Fruit fly (Drosophila melanogaster) whole organism, embryonic: Measurements from ENCODE around the gene kibra.

Source experiments
- B-H1 ChIP-seq: fragments of 200-800 bp; sonication (Bioruptor generic); IDR thresholded peaks from 3 replicates; pipeline ENCODE4 v1.3.6; 2022; ENCODE audit warnings: missing biosample characterization, missing genetic modification characterization
- Blimp-1 ChIP-seq: fragments of 200-800 bp; sonication (Bioruptor generic); optimal IDR thresholded peaks from 3 replicates; lab custom pipeline; 2018; ENCODE audit warnings: missing biosample characterization, missing genetic modification characterization, mild to moderate bottlenecking, moderate library complexity, missing genetic modification reagents
- Bteb2 ChIP-seq: fragments of 200-800 bp; sonication (Bioruptor generic); optimal IDR thresholded peaks from 2 replicates; lab custom pipeline; 2016; ENCODE audit warnings: missing biosample characterization, missing genetic modification characterization
- CG10543 ChIP-seq: fragments of 200-800 bp; sonication (Bioruptor generic); optimal IDR thresholded peaks from 3 replicates; lab custom pipeline; 2017; ENCODE audit warnings: missing biosample characterization, mild to moderate bottlenecking, missing genetic modification characterization, moderate library complexity
- CG14860 ChIP-seq: fragments of 200-800 bp; sonication (Bioruptor generic); IDR thresholded peaks from 3 replicates; pipeline ENCODE4 v1.3.6; 2022; ENCODE audit warnings: missing biosample characterization, missing genetic modification characterization; ENCODE audit not compliant: partially characterized antibody
- CG17328 ChIP-seq: fragments of 200-800 bp; sonication (Bioruptor generic); IDR thresholded peaks from 2 replicates; pipeline ENCODE4 v1.3.6; 2022; ENCODE audit warnings: missing biosample characterization, missing genetic modification characterization
- CG17802 ChIP-seq: fragments of 200-800 bp; sonication (Bioruptor generic); optimal IDR thresholded peaks from 2 replicates; lab custom pipeline; 2018; ENCODE audit warnings: missing biosample characterization, mild to moderate bottlenecking, missing genetic modification characterization, moderate library complexity
- CG1832 ChIP-seq: fragments of 200-800 bp; sonication (Bioruptor generic); optimal IDR thresholded peaks from 2 replicates; lab custom pipeline; 2017; ENCODE audit warnings: missing biosample characterization, mild to moderate bottlenecking, missing genetic modification characterization, inconsistent platforms
- CG18599 ChIP-seq: fragments of 200-800 bp; sonication (Bioruptor generic); optimal IDR thresholded peaks from 3 replicates; lab custom pipeline; 2017; ENCODE audit warnings: missing biosample characterization, missing genetic modification characterization, mild to moderate bottlenecking, moderate library complexity, missing genetic modification reagents
- CG2129 ChIP-seq: fragments of 200-800 bp; sonication (Bioruptor generic); IDR thresholded peaks from 2 replicates; pipeline ENCODE4 v1.3.6; 2022; ENCODE audit warnings: missing biosample characterization, missing genetic modification characterization; ENCODE audit not compliant: partially characterized antibody
- CG43689 ChIP-seq: fragments of 200-800 bp; sonication (Bioruptor generic); IDR thresholded peaks from 2 replicates; pipeline ENCODE4 v1.3.6; 2022; ENCODE audit warnings: missing biosample characterization, missing genetic modification characterization
- CG4424 ChIP-seq: fragments of 200-800 bp; sonication (Bioruptor generic); optimal IDR thresholded peaks from 3 replicates; lab custom pipeline; 2016; ENCODE audit warnings: missing biosample characterization, missing genetic modification characterization
- CG4617 ChIP-seq: fragments of 200-800 bp; sonication (Bioruptor generic); optimal IDR thresholded peaks from 3 replicates; lab custom pipeline; 2016; ENCODE audit warnings: missing biosample characterization, missing genetic modification characterization, borderline replicate concordance
- CG8290 ChIP-seq, 3 experiments: fragments of 200-800 bp; sonication (Bioruptor generic); optimal IDR thresholded peaks; 2 replicates each; lab custom pipeline; 2016 to 2019; ENCODE audit warnings: missing biosample characterization in 3 of 3, missing genetic modification characterization in 3 of 3, mild to moderate bottlenecking in 2 of 3, moderate library complexity in 1 of 3
- CG8944 ChIP-seq: fragments of 200-800 bp; sonication (Bioruptor generic); optimal IDR thresholded peaks from 3 replicates; lab custom pipeline; 2016; ENCODE audit warnings: missing biosample characterization, missing genetic modification characterization
- CG9609 ChIP-seq: fragments of 200-800 bp; sonication (Bioruptor generic); optimal IDR thresholded peaks from 3 replicates; lab custom pipeline; 2016; ENCODE audit warnings: missing biosample characterization, missing genetic modification characterization
- CG9797 ChIP-seq: fragments of 200-800 bp; sonication (Bioruptor generic); optimal IDR thresholded peaks from 3 replicates; lab custom pipeline; 2018; ENCODE audit warnings: missing biosample characterization, mild to moderate bottlenecking, missing genetic modification characterization
- CHES-1-like ChIP-seq: fragments of 200-800 bp; sonication (Bioruptor generic); optimal IDR thresholded peaks from 2 replicates; lab custom pipeline; 2016; ENCODE audit warnings: missing biosample characterization, missing genetic modification characterization
- GATAe ChIP-seq: fragments of 200-800 bp; sonication (Bioruptor generic); conservative IDR thresholded peaks from 2 replicates; pipeline ENCODE4 v1.3.6; 2022; ENCODE audit warnings: missing biosample characterization, missing genetic modification characterization
- H15 ChIP-seq: fragments of 200-800 bp; sonication (Bioruptor generic); IDR thresholded peaks from 3 replicates; pipeline ENCODE4 v1.3.6; 2022; ENCODE audit warnings: missing biosample characterization, missing genetic modification characterization
- HLH4C ChIP-seq: fragments of 200-800 bp; sonication (Bioruptor generic); IDR thresholded peaks from 3 replicates; pipeline ENCODE4 v1.3.6; 2022; ENCODE audit warnings: missing biosample characterization, missing genetic modification characterization; ENCODE audit not compliant: partially characterized antibody
- HLH54F ChIP-seq: fragments of 200-800 bp; sonication (Bioruptor generic); optimal IDR thresholded peaks from 3 replicates; lab custom pipeline; 2016; ENCODE audit warnings: missing biosample characterization, missing genetic modification characterization
- Lhr ChIP-seq: fragments of 200-800 bp; sonication (Bioruptor generic); optimal IDR thresholded peaks from 3 replicates; lab custom pipeline; 2017; ENCODE audit warnings: mild to moderate bottlenecking, missing biosample characterization, missing genetic modification reagents, missing genetic modification characterization
- NK7.1 ChIP-seq: fragments of 200-800 bp; sonication (Bioruptor generic); optimal IDR thresholded peaks from 3 replicates; lab custom pipeline; 2016; ENCODE audit warnings: missing biosample characterization, missing genetic modification characterization
- Oaz ChIP-seq: fragments of 200-800 bp; sonication (Bioruptor generic); IDR thresholded peaks from 2 replicates; pipeline ENCODE4 v1.3.6; 2022; ENCODE audit warnings: missing biosample characterization, missing genetic modification characterization
- Six4 ChIP-seq: fragments of 200-800 bp; sonication (Bioruptor generic); optimal IDR thresholded peaks from 2 replicates; lab custom pipeline; 2016; ENCODE audit warnings: missing biosample characterization, missing genetic modification characterization
- Spps ChIP-seq: fragments of 200-800 bp; sonication (Bioruptor generic); optimal IDR thresholded peaks from 2 replicates; lab custom pipeline; 2018; ENCODE audit warnings: missing biosample characterization, mild to moderate bottlenecking, missing genetic modification characterization
- Xbp1 ChIP-seq: fragments of 200-800 bp; sonication (Bioruptor generic); optimal IDR thresholded peaks from 3 replicates; lab custom pipeline; 2016; ENCODE audit warnings: missing biosample characterization, mild to moderate bottlenecking, missing genetic modification characterization
- bowl ChIP-seq: fragments of 200-800 bp; sonication (Bioruptor generic); IDR thresholded peaks from 2 replicates; pipeline ENCODE4 v1.3.6; 2022; ENCODE audit warnings: missing biosample characterization, missing genetic modification characterization
- bsh ChIP-seq, 2 experiments: fragments of 200-800 bp; sonication (Bioruptor generic); optimal IDR thresholded peaks; 2 replicates each; lab custom pipeline; 2017 to 2018; ENCODE audit warnings: mild to moderate bottlenecking in 2 of 2, missing biosample characterization in 2 of 2, missing genetic modification characterization in 2 of 2, moderate library complexity in 1 of 2
- croc ChIP-seq: fragments of 200-800 bp; sonication (Bioruptor generic); conservative IDR thresholded peaks from 3 replicates; pipeline ENCODE4 v1.3.6; 2022; ENCODE audit warnings: missing biosample characterization, missing genetic modification characterization
- dan ChIP-seq: fragments of 200-800 bp; sonication (Bioruptor generic); IDR thresholded peaks from 2 replicates; pipeline ENCODE4 v1.3.6; 2022; ENCODE audit warnings: missing biosample characterization, missing genetic modification characterization
- dmrt11E ChIP-seq: fragments of 200-800 bp; sonication (Bioruptor generic); optimal IDR thresholded peaks from 3 replicates; lab custom pipeline; 2018; ENCODE audit warnings: missing biosample characterization, mild to moderate bottlenecking, missing genetic modification characterization, moderate library complexity
- eve ChIP-seq, 2 experiments: fragments of >200 bp; optimal IDR thresholded peaks; 2 replicates each; lab custom pipeline; 2017; ENCODE audit warnings: missing biosample characterization in 2 of 2, missing genetic modification characterization in 2 of 2
- fd3F ChIP-seq: fragments of 200-800 bp; sonication (Bioruptor generic); optimal IDR thresholded peaks from 2 replicates; lab custom pipeline; 2018; ENCODE audit warnings: missing biosample characterization, mild to moderate bottlenecking, missing genetic modification characterization, moderate library complexity
- grau ChIP-seq: fragments of 200-800 bp; optimal IDR thresholded peaks from 3 replicates; lab custom pipeline; 2019; ENCODE audit warnings: missing biosample characterization, mild to moderate bottlenecking, missing genetic modification characterization, moderate library complexity
- hth ChIP-seq: fragments of >200 bp; optimal IDR thresholded peaks from 2 replicates; lab custom pipeline; 2017; ENCODE audit warnings: inconsistent platforms
- ind ChIP-seq: fragments of 200-800 bp; sonication (Bioruptor generic); optimal IDR thresholded peaks from 3 replicates; lab custom pipeline; 2016; ENCODE audit warnings: missing biosample characterization, missing genetic modification characterization
- jumu ChIP-seq: fragments of 200-800 bp; sonication (Bioruptor generic); optimal IDR thresholded peaks from 3 replicates; lab custom pipeline; 2016; ENCODE audit warnings: missing biosample characterization, missing genetic modification characterization
- ken ChIP-seq: fragments of 200-800 bp; sonication (Bioruptor generic); IDR thresholded peaks from 3 replicates; pipeline ENCODE4 v1.3.6; 2022; ENCODE audit warnings: missing biosample characterization, missing genetic modification characterization
- lilli ChIP-seq: fragments of 200-800 bp; sonication (Bioruptor generic); optimal IDR thresholded peaks from 3 replicates; lab custom pipeline; 2016; ENCODE audit warnings: missing biosample characterization, missing genetic modification characterization
- pho ChIP-seq: fragments of 200-800 bp; sonication (Bioruptor generic); optimal IDR thresholded peaks from 2 replicates; lab custom pipeline; 2016; ENCODE audit warnings: missing biosample characterization, missing genetic modification characterization
- sd ChIP-seq: fragments of 200-800 bp; sonication (Bioruptor generic); optimal IDR thresholded peaks from 3 replicates; lab custom pipeline; 2018; ENCODE audit warnings: missing biosample characterization, mild to moderate bottlenecking, missing genetic modification characterization, moderate library complexity
- sisA ChIP-seq: fragments of 200-800 bp; sonication (Bioruptor generic); IDR thresholded peaks from 2 replicates; pipeline ENCODE4 v1.3.6; 2022; ENCODE audit warnings: missing biosample characterization, missing genetic modification characterization
- sob ChIP-seq: fragments of 200-800 bp; sonication (Bioruptor generic); IDR thresholded peaks from 2 replicates; pipeline ENCODE4 v1.3.6; 2022; ENCODE audit warnings: missing biosample characterization, missing genetic modification characterization
- sr ChIP-seq: fragments of 200-800 bp; sonication (Bioruptor generic); IDR thresholded peaks from 3 replicates; pipeline ENCODE4 v1.3.6; 2022; ENCODE audit warnings: missing biosample characterization, missing genetic modification characterization
- toy ChIP-seq: fragments of 200-800 bp; sonication (Bioruptor generic); IDR thresholded peaks from 2 replicates; pipeline ENCODE4 v1.3.6; 2022; ENCODE audit warnings: missing biosample characterization, missing genetic modification characterization
- wdn ChIP-seq: fragments of 200-800 bp; sonication (Bioruptor generic); IDR thresholded peaks from 2 replicates; pipeline ENCODE4 v1.3.6; 2022; ENCODE audit warnings: missing biosample characterization, missing genetic modification characterization
- zfh1 ChIP-seq: fragments of 200-800 bp; sonication (Bioruptor generic); IDR thresholded peaks from 3 replicates; pipeline ENCODE4 v1.3.6; 2022; ENCODE audit warnings: missing biosample characterization, missing genetic modification characterization

kibra gene

dm6 chr3R:14741192-14741915, 17.3 kb upstream of the kibra start, which contains the start of the genes eff and jvl (continued):
- TF ChIP-seq wdn (GFP tag; lab: Robert Waterston, UW) (no peak), bowl (GFP tag; lab: Robert Waterston, UW) (no peak), CG14860 (GFP tag; lab: Robert Waterston, UW) (peak; percentile 92), CG4424 (GFP tag; lab: Kevin White, UChicago) (peak; percentile 45), sr (GFP tag; lab: Robert Waterston, UW) (no peak), croc (GFP tag; lab: Robert Waterston, UW) (no peak), NK7.1 (GFP tag; lab: Kevin White, UChicago) (no peak), dmrt11E (tag; lab: Kevin White, UChicago) (no peak), sd (tag; lab: Kevin White, UChicago) (peak; percentile 47), jumu (no peak), CG10543 (GFP tag; lab: Kevin White, UChicago) (no peak), hth (lab: Kevin White, UChicago) (no peak), HLH4C (peak; percentile 94), bsh (GFP tag; optimal IDR thresholded peaks at IDR 0.05; lab: Kevin White, UChicago) (peak in 1 of 2 experiments; percentile 24), Lhr (GFP tag; lab: Kevin White, UChicago) (peak; percentile 33), fd3F (GFP tag; lab: Kevin White, UChicago) (no peak), pho (GFP tag; lab: Kevin White, UChicago) (peak; percentile 9), sob (GFP tag; lab: Robert Waterston, UW) (peak; percentile 50; the same call in 1 of the 2 replicates), dan (GFP tag; lab: Robert Waterston, UW) (no peak), CG8290 (GFP tag; optimal IDR thresholded peaks at IDR 0.05; lab: Kevin White, UChicago) (peak; percentile 15), CG8290 (tag; optimal IDR thresholded peaks at IDR 0.05; lab: Kevin White, UChicago) (peak in 1 of 2 experiments; percentile 55), Blimp-1 (peak; percentile 28), toy (no peak), CG17802 (no peak), eve (GFP tag; optimal IDR thresholded peaks at IDR 0.05; lab: Kevin White, UChicago) (peak in 1 of 2 experiments; percentile 79), CG43689 (no peak), zfh1 (GFP tag; lab: Robert Waterston, UW) (no peak), Xbp1 (GFP tag; lab: Kevin White, UChicago) (peak; percentile 44), lilli (GFP tag; lab: Kevin White, UChicago) (peak; percentile 76), ind (peak; percentile 24), CG8944 (GFP tag; lab: Kevin White, UChicago) (peak; percentile 2), H15 (no peak), B-H1 (no peak), HLH54F (GFP tag; lab: Kevin White, UChicago) (peak; percentile 52), Bteb2 (peak; percentile 56), CG2129 (GFP tag; lab: Robert Waterston, UW) (peak; percentile 98), CG4617 (peak; percentile 83), Six4 (GFP tag; lab: Kevin White, UChicago) (peak; percentile 12), sisA (GFP tag; lab: Robert Waterston, UW) (peak; percentile 44), CG18599 (GFP tag; lab: Kevin White, UChicago) (no peak), CG9797 (peak; percentile 38), grau (tag; lab: Kevin White, UChicago) (peak; percentile 6), CG9609 (no peak), Oaz (GFP tag; lab: Robert Waterston, UW) (no peak), ken (peak; percentile 55; the same call in 2 of the 3 replicates), GATAe (0 out of 2 replicates have a peak, but pooled peaks have one; percentile 25), CG17328 (GFP tag; lab: Robert Waterston, UW) (peak; percentile 43; the same call in 1 of the 2 replicates), Spps (tag; lab: Kevin White, UChicago) (no peak), CHES-1-like (no peak), CG1832 (peak; percentile 41)
